Fruit fly (Drosophila melanogaster): ENCODE measurements around the gene CG3062.
A peak's percentile ranks its signal among the peaks of the same experiment; 100 is the strongest.

Gene CG3062

DNA sequence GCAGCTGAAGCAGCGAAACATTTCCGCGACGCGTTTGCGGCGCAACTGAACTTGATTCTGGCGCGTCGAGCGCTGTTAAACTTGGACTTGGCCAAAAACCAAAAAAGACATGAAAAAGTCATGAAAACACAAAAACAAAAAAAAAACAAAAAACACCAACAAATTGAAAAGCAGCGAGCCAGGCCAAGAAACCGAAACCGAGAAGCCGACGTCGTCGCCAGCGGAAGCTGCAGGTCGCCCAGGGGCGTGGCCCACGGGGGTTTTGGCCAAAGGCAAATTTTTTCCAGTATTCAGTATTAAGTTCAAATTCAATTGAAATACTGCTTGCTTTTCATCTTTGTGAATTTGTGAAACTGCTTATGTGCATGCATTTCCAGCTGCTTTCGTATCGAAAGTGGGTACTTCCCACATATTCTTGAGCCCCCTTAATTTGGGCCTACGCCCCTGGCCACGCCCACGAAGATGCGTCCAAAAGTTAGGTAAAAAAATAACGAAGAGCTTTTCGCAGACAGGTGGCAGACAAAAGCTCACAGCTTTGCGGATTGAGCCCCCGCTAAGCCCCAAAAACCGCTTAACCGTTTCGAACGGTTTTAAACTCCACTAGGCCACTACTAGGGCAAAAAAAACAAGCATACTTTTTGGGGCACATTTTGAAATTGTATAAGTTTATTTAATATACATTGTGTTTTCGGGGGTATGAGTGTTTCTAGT, 22.1 kb upstream of the CG3062 start, which contains the start of gene CG3009 (continued):
- TF ChIP-seq pho (GFP tag; optimal IDR thresholded peaks at IDR 0.05) (peak; percentile 98), YL-1 (GFP tag; optimal IDR thresholded peaks at IDR 0.05) (peak; percentile 95), sqz (GFP tag; optimal IDR thresholded peaks at IDR 0.05) (peak; percentile 99), dmrt11E (tag; optimal IDR thresholded peaks at IDR 0.05) (peak; percentile 64), seq (GFP tag; IDR thresholded peaks at IDR 0.05) (peak; percentile 98), trem (tag; optimal IDR thresholded peaks at IDR 0.05) (peak; percentile 89), knrl (GFP tag; IDR thresholded peaks at IDR 0.05; ENCODE audit: partially characterized antibody) (peak; percentile 51; the same call in 1 of the 3 replicates), Meics (GFP tag; optimal IDR thresholded peaks at IDR 0.05) (peak; percentile 98), ara (GFP tag; IDR thresholded peaks at IDR 0.05) (peak; percentile 94), Blimp-1 (GFP tag; optimal IDR thresholded peaks at IDR 0.05) (peak; percentile 94), Ssrp (tag; optimal IDR thresholded peaks at IDR 0.05) (peak; percentile 93), Asciz (GFP tag; optimal IDR thresholded peaks at IDR 0.05) (peak; percentile 94), Adf1 (GFP tag; IDR thresholded peaks at IDR 0.05) (peak; percentile 94), Lhr (GFP tag; optimal IDR thresholded peaks at IDR 0.05) (peak; percentile 88), Awh (GFP tag; IDR thresholded peaks at IDR 0.05) (peak; percentile 97), Optix (GFP tag; IDR thresholded peaks at IDR 0.05) (peak; percentile 98), CG31224 (GFP tag; IDR thresholded peaks at IDR 0.05) (peak; percentile 95), CG34224 (GFP tag; IDR thresholded peaks at IDR 0.05; ENCODE audit: partially characterized antibody) (no peak), bab2 (GFP tag; optimal IDR thresholded peaks at IDR 0.05) (peak; percentile 97), CG30020 (tag; optimal IDR thresholded peaks at IDR 0.05) (peak; percentile 72), CG7839 (tag; optimal IDR thresholded peaks at IDR 0.05) (peak; percentile 98), CG6175 (GFP tag; IDR thresholded peaks at IDR 0.05) (peak; percentile 96), CG10959 (GFP tag; IDR thresholded peaks at IDR 0.05) (peak; percentile 83), Scr (GFP tag; IDR thresholded peaks at IDR 0.05; ENCODE audit: partially characterized antibody) (no peak), Hsf (GFP tag; optimal IDR thresholded peaks at IDR 0.05) (peak; percentile 98), CG2712 (tag; optimal IDR thresholded peaks at IDR 0.05) (peak; percentile 95), NfI (GFP tag; optimal IDR thresholded peaks at IDR 0.05) (peak; percentile 98), CG12236 (GFP tag; optimal IDR thresholded peaks at IDR 0.05) (peak; percentile 95), Oli (tag; optimal IDR thresholded peaks at IDR 0.05) (peak; percentile 97), row (GFP tag; IDR thresholded peaks at IDR 0.05) (peak; percentile 99), salm (tag; optimal IDR thresholded peaks at IDR 0.05) (peak; percentile 92), kah (GFP tag; optimal IDR thresholded peaks at IDR 0.05) (peak; percentile 94), Doc3 (GFP tag; IDR thresholded peaks at IDR 0.05; ENCODE audit: partially characterized antibody) (no peak), btn (GFP tag; optimal IDR thresholded peaks at IDR 0.05) (peak; percentile 95), az2 (GFP tag; optimal IDR thresholded peaks at IDR 0.05) (peak; percentile 97), CG34376 (GFP tag; optimal IDR thresholded peaks at IDR 0.05) (peak; percentile 99), yki (optimal IDR thresholded peaks at IDR 0.05) (no peak), gcm2 (GFP tag; optimal IDR thresholded peaks at IDR 0.05) (peak; percentile 95), tap (tag; optimal IDR thresholded peaks at IDR 0.05) (peak; percentile 95), dmrt99B (tag; optimal IDR thresholded peaks at IDR 0.05) (peak; percentile 98), CG16779 (GFP tag; IDR thresholded peaks at IDR 0.05) (peak; percentile 95), mirr (GFP tag; optimal IDR thresholded peaks at IDR 0.05) (peak; percentile 97), Hr3 (GFP tag; optimal IDR thresholded peaks at IDR 0.05) (peak; percentile 96), CG18619 (GFP tag; optimal IDR thresholded peaks at IDR 0.05) (peak; percentile 98), CG4404 (GFP tag; IDR thresholded peaks at IDR 0.05) (peak; percentile 94), pzg (GFP tag; optimal IDR thresholded peaks at IDR 0.05) (peak; percentile 45), tna (GFP tag; IDR thresholded peaks at IDR 0.05; ENCODE audit: partially characterized antibody) (no peak), z (GFP tag; IDR thresholded peaks at IDR 0.05) (peak; percentile 77), CG6813 (GFP tag; optimal IDR thresholded peaks at IDR 0.05) (peak; percentile 97)

Data from whole organism, embryonic.